Worm (Caenorhabditis elegans): ENCODE results near the gene glt-3.

ce11 chrIV:10174932-10175732 is 45.1 kb downstream of the glt-3 start:
- TF ChIP-seq ztf-18 (tag; optimal IDR thresholded peaks at IDR 0.05) (no peak), somi-1 (GFP tag; optimal IDR thresholded peaks at IDR 0.05) (no peak), lin-35 (GFP tag; optimal IDR thresholded peaks at IDR 0.05) (no peak), rpc-1 (optimal IDR thresholded peaks at IDR 0.05) (no peak), rpc-1 (tag; optimal IDR thresholded peaks at IDR 0.05) (no peak), K11D2.4 (GFP tag; IDR thresholded peaks at IDR 0.05) (no peak), unc-62 (GFP tag; optimal IDR thresholded peaks at IDR 0.05) (no peak), ceh-79 (tag; optimal IDR thresholded peaks at IDR 0.05) (no peak)
